Fruit fly (Drosophila melanogaster) whole organism, prepupa: ENCODE data around the gene unc-4.

ENCODE experiments used
- CG11762 ChIP-seq: fragments of 200-800 bp; sonication (Bioruptor generic); optimal IDR thresholded peaks from 3 replicates; lab custom pipeline; 2016; ENCODE audit warnings: missing biosample characterization, missing genetic modification characterization; ENCODE audit not compliant: insufficient read depth
- CG6854 ChIP-seq: fragments of 200-800 bp; sonication (Bioruptor generic); optimal IDR thresholded peaks from 2 replicates; lab custom pipeline; 2017; ENCODE audit warnings: missing biosample characterization, mild to moderate bottlenecking, missing genetic modification characterization
- Gug ChIP-seq: fragments of 200-800 bp; sonication (Bioruptor generic); IDR thresholded peaks from 2 replicates; pipeline ENCODE4 v1.3.6; 2022; ENCODE audit warnings: missing biosample characterization, missing genetic modification characterization
- Lpt ChIP-seq: fragments of 200-800 bp; sonication (Bioruptor generic); optimal IDR thresholded peaks from 3 replicates; lab custom pipeline; 2016; ENCODE audit warnings: missing biosample characterization, missing genetic modification characterization
- Met ChIP-seq: fragments of 200-800 bp; sonication (Bioruptor generic); optimal IDR thresholded peaks from 3 replicates; lab custom pipeline; 2016; ENCODE audit warnings: missing biosample characterization, missing genetic modification characterization
- eg ChIP-seq: fragments of 200-800 bp; sonication (Bioruptor generic); IDR thresholded peaks from 3 replicates; pipeline ENCODE4 v1.3.6; 2022; ENCODE audit warnings: missing biosample characterization, missing genetic modification characterization
- spab ChIP-seq: fragments of 200-800 bp; sonication (Bioruptor generic); optimal IDR thresholded peaks from 2 replicates; lab custom pipeline; 2017; ENCODE audit warnings: missing biosample characterization, mild to moderate bottlenecking, missing genetic modification characterization, missing genetic modification reagents

DNA sequence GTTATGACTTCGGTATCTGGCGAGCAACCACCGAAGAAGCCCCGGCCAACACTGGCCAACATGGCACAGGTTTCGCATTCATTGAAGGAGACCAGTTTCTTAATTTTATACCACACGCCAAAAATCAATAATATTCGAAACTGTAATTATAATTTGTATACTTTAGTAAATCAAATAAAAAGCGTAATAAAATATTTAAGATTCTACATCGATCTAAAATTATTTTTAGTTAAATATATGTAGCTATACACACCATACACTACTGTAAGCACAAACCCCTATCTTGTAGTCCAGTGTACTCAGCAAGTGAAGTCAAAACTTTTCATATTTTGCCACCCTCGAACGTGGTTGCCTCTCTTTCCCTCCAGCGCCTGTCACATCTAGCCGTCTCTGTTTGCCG, 13.7 kb downstream of the unc-4 start:
- TF ChIP-seq Lpt (GFP tag; lab: Kevin White, UChicago) (no peak), Met (GFP tag; lab: Kevin White, UChicago) (no peak), CG6854 (no peak), CG11762 (GFP tag; lab: Kevin White, UChicago) (no peak), eg (GFP tag; lab: Robert Waterston, UW) (no peak), Gug (GFP tag; lab: Robert Waterston, UW) (no peak), spab (GFP tag; lab: Kevin White, UChicago) (no peak)
